Worm (Caenorhabditis elegans): ENCODE results near the gene W09D6.5.

DNA sequence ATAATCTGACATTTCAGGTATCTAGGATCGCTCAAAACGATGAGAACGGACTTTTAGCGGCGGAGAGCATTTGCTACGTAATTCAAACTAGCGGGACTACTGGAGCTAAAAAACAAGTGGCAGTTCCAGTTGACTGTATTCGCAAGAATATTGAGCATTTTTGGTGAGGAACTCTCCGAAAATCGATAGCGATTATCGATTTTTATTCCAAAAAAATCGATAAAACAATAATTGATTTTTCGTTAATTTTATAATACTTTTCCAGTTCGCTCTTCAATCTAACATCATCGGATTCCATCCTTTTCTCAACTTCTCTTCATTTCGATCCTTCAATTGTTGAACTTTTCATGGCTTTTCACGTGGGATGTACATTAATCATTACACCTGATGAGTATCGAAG is 19.0 kb upstream of the W09D6.5 start:
- no peak for TF ChIP-seq php-3 (GFP tag; IDR thresholded peaks at IDR 0.05)
- no peak for TF ChIP-seq fkh-10 (GFP tag; optimal IDR thresholded peaks at IDR 0.05)
- no peak for TF ChIP-seq nhr-76 (tag; optimal IDR thresholded peaks at IDR 0.05)
- TF ChIP-seq snpc-4 (tag; optimal IDR thresholded peaks at IDR 0.05), result no peak
- TF ChIP-seq egl-27 (tag; optimal IDR thresholded peaks at IDR 0.05), result no peak
- no peak for TF ChIP-seq aly-2 (tag; optimal IDR thresholded peaks at IDR 0.05)
- no peak for TF ChIP-seq T26A8.4 (GFP tag; IDR thresholded peaks at IDR 0.05)
- TF ChIP-seq dmd-6 (GFP tag; IDR thresholded peaks at IDR 0.05), result no peak
- no peak for TF ChIP-seq madf-9 (GFP tag; conservative IDR thresholded peaks at IDR 0.05)
- TF ChIP-seq unc-62 (GFP tag; optimal IDR thresholded peaks at IDR 0.05 in 1 of 2), result no peak
- no peak for TF ChIP-seq unc-62 (tag; optimal IDR thresholded peaks at IDR 0.05)
- TF ChIP-seq zfp-2 (tag; optimal IDR thresholded peaks at IDR 0.05), result no peak

Measured in whole organism, L4 larva.